Fruit fly (Drosophila melanogaster): ENCODE measurements around the gene CG14968.

dm6 chr3L:3348956-3349824 is 46.3 kb upstream of the CG14968 start:
- TF ChIP-seq Myc (optimal IDR thresholded peaks at IDR 0.05) (no peak), ttk (optimal IDR thresholded peaks at IDR 0.05) (no peak), h (optimal IDR thresholded peaks at IDR 0.05) (no peak), insv (optimal IDR thresholded peaks at IDR 0.05) (no peak), psq (optimal IDR thresholded peaks at IDR 0.05) (no peak)

Measured in Kc167 (cell line).